Fruit fly (Drosophila melanogaster): Measurements from ENCODE around the gene Rbsn-5.

Rbsn-5 gene

DNA sequence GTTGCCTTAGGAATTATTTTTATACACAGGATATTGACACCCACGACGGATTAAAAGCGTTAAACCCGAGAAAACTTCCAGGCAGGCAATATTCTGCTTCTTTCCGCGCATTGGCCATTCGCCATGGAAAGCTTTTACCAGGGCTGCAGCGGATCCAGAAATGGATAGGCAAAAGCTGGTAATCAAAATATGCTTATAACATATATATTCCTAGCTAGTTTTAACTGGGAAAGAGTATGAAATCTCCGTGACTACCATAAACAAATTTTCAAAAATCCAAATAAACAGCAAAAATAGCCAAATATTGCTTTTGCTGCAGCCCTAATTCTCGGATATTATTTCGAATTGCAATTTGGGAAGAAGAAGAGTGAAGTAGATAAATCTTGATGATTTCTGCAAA lies at the start of gene Rbsn-5, which contains the start of gene PAPLA1:
Rbsn-5 (plus strand) TSS at position 335 of the 400 bp plus-strand sequence.
PAPLA1 (minus strand) TSS at position 141 of the 400 bp plus-strand sequence.
- TF ChIP-seq ovo (GFP tag; optimal IDR thresholded peaks at IDR 0.05) = peak; percentile 66
- TF ChIP-seq cic (GFP tag; optimal IDR thresholded peaks at IDR 0.05) = peak; percentile 34
- peak; percentile 87 for TF ChIP-seq CG14711 (tag; optimal IDR thresholded peaks at IDR 0.05)
- peak; percentile 96 for TF ChIP-seq toe (GFP tag; optimal IDR thresholded peaks at IDR 0.05)
- TF ChIP-seq tj (GFP tag; optimal IDR thresholded peaks at IDR 0.05) = peak; percentile 83
- TF ChIP-seq bab1 (GFP tag; optimal IDR thresholded peaks at IDR 0.05) = peak; percentile 95
- TF ChIP-seq CG5204 (GFP tag; optimal IDR thresholded peaks at IDR 0.05) = no peak
- peak; percentile 91 for TF ChIP-seq CG7101 (tag; optimal IDR thresholded peaks at IDR 0.05)
- peak; percentile 92 for TF ChIP-seq Hr96 (GFP tag; optimal IDR thresholded peaks at IDR 0.05)
- TF ChIP-seq cnc (optimal IDR thresholded peaks at IDR 0.05) = no peak
- TF ChIP-seq Clk (GFP tag; optimal IDR thresholded peaks at IDR 0.05) = peak; percentile 80
- TF ChIP-seq Crg-1 (GFP tag; optimal IDR thresholded peaks at IDR 0.05) = peak; percentile 92
- TF ChIP-seq pad (GFP tag; optimal IDR thresholded peaks at IDR 0.05) = peak; percentile 75
- peak; percentile 89 for TF ChIP-seq CG12768 (GFP tag; optimal IDR thresholded peaks at IDR 0.05)
- peak; percentile 90 for TF ChIP-seq CG7045 (GFP tag; optimal IDR thresholded peaks at IDR 0.05)
- TF ChIP-seq CG11617 (GFP tag; optimal IDR thresholded peaks at IDR 0.05) = peak; percentile 90
- peak; percentile 89 for TF ChIP-seq CG33017 (tag; optimal IDR thresholded peaks at IDR 0.05)
- peak; percentile 92 for TF ChIP-seq Mnt (GFP tag; optimal IDR thresholded peaks at IDR 0.05)
- peak; percentile 96 for TF ChIP-seq kay (GFP tag; ENCODE audit: borderline replicate concordance)
- peak; percentile 93 for TF ChIP-seq CG1620 (GFP tag; optimal IDR thresholded peaks at IDR 0.05)

DNA sequence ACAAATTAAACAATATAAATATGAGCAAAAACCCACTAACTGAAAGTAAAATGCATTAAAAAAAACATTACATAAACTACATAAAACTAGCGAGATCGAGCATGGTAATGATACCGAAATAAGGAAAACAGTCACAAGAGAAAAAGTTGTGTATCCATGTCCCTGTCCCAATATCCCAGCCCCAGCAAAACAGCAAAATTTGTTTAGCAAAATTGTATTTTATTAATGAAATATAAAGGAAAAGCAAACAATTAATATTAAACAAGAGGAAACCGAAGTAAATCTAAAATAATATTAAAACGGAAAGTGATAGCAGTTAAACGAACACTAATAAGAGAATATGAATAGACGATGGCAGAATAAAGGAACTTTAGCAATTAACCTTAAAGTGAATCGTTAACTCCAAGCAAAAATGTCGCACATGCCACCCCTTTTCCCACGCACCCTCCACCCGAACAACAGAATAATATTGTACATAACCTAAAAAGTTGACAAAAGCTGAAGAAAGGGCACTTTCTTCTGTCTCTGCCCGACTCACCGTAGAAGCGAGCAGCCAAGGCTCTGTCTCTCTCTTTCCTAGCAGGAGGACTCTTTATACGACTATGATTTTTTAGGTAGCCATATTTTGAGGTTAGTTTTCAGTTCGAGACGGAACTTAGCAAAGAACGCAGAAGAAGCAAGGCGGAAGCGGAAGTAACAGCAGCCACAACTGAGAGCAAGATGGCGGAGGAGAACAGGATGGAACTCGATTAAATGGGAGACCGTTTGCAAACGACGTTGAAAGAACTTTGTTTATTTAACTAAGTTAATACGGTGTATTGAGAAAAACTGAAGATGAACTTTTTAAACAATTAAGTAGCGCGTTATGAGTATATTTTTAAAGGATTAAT lies 48.8 kb upstream of the Rbsn-5 start:
- TF ChIP-seq kay (GFP tag; ENCODE audit: borderline replicate concordance) (peak; percentile 80), toe (GFP tag; optimal IDR thresholded peaks at IDR 0.05) (no peak)

DNA sequence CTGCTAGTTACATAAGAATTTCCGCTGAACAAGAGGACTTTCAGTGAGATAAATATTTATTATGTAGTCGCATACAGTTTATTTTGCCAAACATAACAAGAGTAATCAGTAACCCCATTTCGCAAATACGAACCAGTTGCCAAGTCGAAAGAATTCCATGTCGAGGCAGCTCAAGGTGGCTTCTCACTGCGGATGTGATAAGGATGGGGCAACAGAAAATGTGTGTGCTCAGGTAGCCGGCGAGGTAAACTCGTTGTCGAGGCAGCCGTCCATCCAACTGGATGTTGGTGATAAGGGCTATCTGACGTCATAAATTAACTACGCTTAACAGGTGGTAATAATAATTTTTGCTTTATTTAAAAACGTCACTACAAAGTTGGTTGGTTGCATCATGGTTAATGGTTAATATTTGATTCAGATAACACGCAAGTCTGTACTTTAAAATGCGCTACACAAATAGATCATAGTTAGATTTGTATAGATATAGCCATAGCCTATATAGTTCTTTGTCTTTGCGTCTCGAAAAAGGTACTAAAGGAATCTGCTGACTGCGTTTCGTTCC lies 42.9 kb upstream of the Rbsn-5 start:
- TF ChIP-seq CG5204 (GFP tag; optimal IDR thresholded peaks at IDR 0.05) = no peak
- TF ChIP-seq cic (GFP tag; optimal IDR thresholded peaks at IDR 0.05) = peak; percentile 32

DNA sequence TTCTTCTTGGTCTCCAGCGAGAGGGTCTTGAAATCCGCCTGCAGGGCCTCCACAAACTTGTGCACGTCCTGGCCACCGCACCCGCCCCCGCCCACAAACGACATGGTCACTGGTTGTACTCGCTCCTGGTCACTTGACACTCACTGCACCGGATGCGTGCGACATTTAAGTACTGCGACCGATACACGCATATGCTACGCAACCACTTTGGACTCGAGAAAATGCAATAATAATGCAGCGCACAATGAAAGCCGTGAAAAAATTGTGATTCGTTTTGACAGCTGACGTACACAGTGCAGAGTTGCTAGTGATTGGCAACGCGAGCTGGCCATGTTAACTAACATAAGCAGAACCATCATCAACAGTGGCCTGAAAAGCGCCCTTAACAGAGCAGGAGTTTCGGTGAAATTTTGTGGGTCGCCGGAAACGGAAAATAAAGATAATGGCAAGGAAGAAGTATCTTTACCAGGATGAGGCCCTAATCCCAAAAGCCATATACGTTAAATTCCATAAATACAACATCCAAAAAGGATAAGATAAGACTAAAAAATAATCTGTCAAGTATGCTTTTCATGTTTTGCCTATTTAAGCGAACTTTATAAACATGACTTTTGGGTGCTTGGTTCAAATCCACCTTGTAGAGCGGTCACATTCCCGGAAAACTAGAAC lies 35.8 kb upstream of the Rbsn-5 start, which contains the start of the genes mon2 and CG8673:
mon2 (minus strand) TSS at position 300 of the 669 bp plus-strand sequence.
CG8673 (plus strand) TSS at position 619 of the 669 bp plus-strand sequence.
- TF ChIP-seq bab1 (GFP tag; optimal IDR thresholded peaks at IDR 0.05) (peak; percentile 45), tj (GFP tag; optimal IDR thresholded peaks at IDR 0.05) (peak; percentile 0), toe (GFP tag; optimal IDR thresholded peaks at IDR 0.05) (no peak), CG7101 (tag; optimal IDR thresholded peaks at IDR 0.05) (no peak), Mnt (GFP tag; optimal IDR thresholded peaks at IDR 0.05) (peak; percentile 3), CG1620 (GFP tag; optimal IDR thresholded peaks at IDR 0.05) (no peak), pad (GFP tag; optimal IDR thresholded peaks at IDR 0.05) (no peak), CG7045 (GFP tag; optimal IDR thresholded peaks at IDR 0.05) (no peak)

dm6 chr2L:8126849-8127602 lies 32.6 kb upstream of the Rbsn-5 start, which contains the start of the genes CG12375 and CG8668:
Gene CG12375, minus strand, starts transcription at chr2L:8126890.
Gene CG8668, plus strand, starts transcription at chr2L:8127001.
- peak; percentile 2 for TF ChIP-seq CG7101 (tag; optimal IDR thresholded peaks at IDR 0.05)
- TF ChIP-seq tj (GFP tag; optimal IDR thresholded peaks at IDR 0.05) = peak; percentile 27
- TF ChIP-seq Hr96 (GFP tag; optimal IDR thresholded peaks at IDR 0.05) = no peak
- TF ChIP-seq Crg-1 (GFP tag; optimal IDR thresholded peaks at IDR 0.05) = no peak
- peak; percentile 26 for TF ChIP-seq CG14711 (tag; optimal IDR thresholded peaks at IDR 0.05)
- no peak for TF ChIP-seq pad (GFP tag; optimal IDR thresholded peaks at IDR 0.05)
- no peak for TF ChIP-seq CG33017 (tag; optimal IDR thresholded peaks at IDR 0.05)
- peak; percentile 12 for TF ChIP-seq Mnt (GFP tag; optimal IDR thresholded peaks at IDR 0.05)
- TF ChIP-seq CG1620 (GFP tag; optimal IDR thresholded peaks at IDR 0.05) = no peak
- peak; percentile 46 for TF ChIP-seq bab1 (GFP tag; optimal IDR thresholded peaks at IDR 0.05)
- TF ChIP-seq kay (GFP tag; ENCODE audit: borderline replicate concordance) = no peak
- TF ChIP-seq CG11617 (GFP tag; optimal IDR thresholded peaks at IDR 0.05) = peak; percentile 34
- peak; percentile 16 for TF ChIP-seq cic (GFP tag; optimal IDR thresholded peaks at IDR 0.05)

DNA sequence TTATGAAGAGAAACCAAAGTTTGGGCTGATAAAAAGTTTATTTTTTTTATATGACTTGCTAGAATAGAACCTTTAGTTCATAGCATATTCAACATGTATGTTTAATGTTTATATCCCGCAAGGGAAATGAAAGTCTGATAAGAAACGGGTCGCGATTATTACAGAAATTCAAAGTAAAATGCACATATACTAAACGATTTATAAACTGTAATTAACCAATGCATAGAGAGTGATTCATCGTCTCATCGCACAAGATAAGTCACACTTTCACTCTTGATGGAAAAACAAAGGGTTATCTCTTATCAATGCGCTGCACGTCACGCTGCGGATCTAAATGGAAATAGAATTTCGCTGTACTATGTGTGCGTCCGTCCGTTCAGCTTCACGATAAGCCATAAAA lies 30.7 kb upstream of the Rbsn-5 start:
- TF ChIP-seq CG33017 (tag; optimal IDR thresholded peaks at IDR 0.05) = no peak
- TF ChIP-seq pad (GFP tag; optimal IDR thresholded peaks at IDR 0.05) = no peak
- no peak for TF ChIP-seq CG7101 (tag; optimal IDR thresholded peaks at IDR 0.05)
- peak; percentile 90 for TF ChIP-seq kay (GFP tag; ENCODE audit: borderline replicate concordance)
- no peak for TF ChIP-seq cnc (optimal IDR thresholded peaks at IDR 0.05)
- TF ChIP-seq CG7045 (GFP tag; optimal IDR thresholded peaks at IDR 0.05) = no peak
- TF ChIP-seq CG5204 (GFP tag; optimal IDR thresholded peaks at IDR 0.05) = no peak
